Worm (Caenorhabditis elegans): ENCODE data around the gene bas-1.

ce11 chrIII:5581049-5581448 lies 31.0 kb upstream of the bas-1 start, which contains the start of gene F56D2.5:
- TF ChIP-seq nhr-28 (tag; optimal IDR thresholded peaks at IDR 0.05) = no peak
- no peak for TF ChIP-seq lsy-2 (tag; optimal IDR thresholded peaks at IDR 0.05)
- TF ChIP-seq lin-13 (tag; optimal IDR thresholded peaks at IDR 0.05) = no peak
- TF ChIP-seq blmp-1 (tag; optimal IDR thresholded peaks at IDR 0.05) = no peak
- no peak for TF ChIP-seq ztf-11 (tag; optimal IDR thresholded peaks at IDR 0.05)
- TF ChIP-seq mep-1 (tag; optimal IDR thresholded peaks at IDR 0.05) = no peak
- no peak for TF ChIP-seq elt-1 (tag; optimal IDR thresholded peaks at IDR 0.05; ENCODE audit: borderline replicate concordance, insufficient read depth)
- TF ChIP-seq pha-4 (tag; optimal IDR thresholded peaks at IDR 0.05) = no peak
